Worm (Caenorhabditis elegans): ENCODE measurements around the gene F23B12.7.

F23B12.7 gene

DNA sequence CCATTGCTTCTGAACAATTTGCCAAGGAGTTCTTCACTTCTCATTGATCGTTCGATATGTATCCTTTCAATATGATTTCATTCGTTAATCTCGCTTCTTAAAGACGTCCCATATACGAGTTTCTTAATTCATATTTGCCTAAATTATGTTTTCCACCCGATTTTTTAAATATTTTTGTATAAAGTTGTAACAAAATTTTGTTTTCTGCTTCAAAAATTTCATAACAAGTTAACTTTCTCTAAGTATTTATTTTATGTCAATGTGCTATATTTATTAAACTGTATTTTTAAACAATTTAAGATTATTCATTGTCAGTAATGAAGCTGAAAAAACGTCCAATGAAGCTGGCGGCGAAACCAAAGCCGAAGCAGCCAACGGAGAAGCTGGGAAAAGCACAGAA is at the start of gene F23B12.7:
TSS of gene F23B12.7 (plus strand) at position 301 of the 400 bp plus-strand sequence.
- TF ChIP-seq R02D3.7 (tag; optimal IDR thresholded peaks at IDR 0.05) (no peak), daf-16 (GFP tag; optimal IDR thresholded peaks at IDR 0.05) (no peak), daf-16 (tag; optimal IDR thresholded peaks at IDR 0.05) (no peak), ama-1 (optimal IDR thresholded peaks at IDR 0.05) (peak; percentile 12)

DNA sequence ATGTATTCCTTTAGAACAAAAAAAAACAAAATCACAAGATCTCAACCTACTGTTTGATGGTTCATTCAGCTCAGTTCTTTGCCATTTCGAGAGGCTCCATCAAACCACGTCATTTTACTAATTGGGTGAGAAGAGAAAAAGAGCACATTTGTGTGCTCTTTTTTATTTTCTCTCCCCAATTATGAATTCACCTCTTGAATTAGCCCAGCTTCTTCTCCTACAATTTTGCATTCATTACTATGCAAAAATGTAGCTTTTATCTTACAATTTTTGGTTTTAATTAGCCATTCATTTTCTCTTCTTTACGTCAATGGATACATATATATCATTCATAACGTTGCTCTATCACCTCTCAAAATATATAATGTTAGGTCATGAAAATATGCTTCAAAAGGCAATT is 43.9 kb upstream of the F23B12.7 start:
- TF ChIP-seq zfp-2 (tag; optimal IDR thresholded peaks at IDR 0.05) (no peak), F44E2.7 (GFP tag; IDR thresholded peaks at IDR 0.05) (no peak), hlh-30 (tag; optimal IDR thresholded peaks at IDR 0.05; ENCODE audit: insufficient read depth) (no peak), mdl-1 (tag; optimal IDR thresholded peaks at IDR 0.05) (no peak), mdt-29 (GFP tag; IDR thresholded peaks at IDR 0.05) (no peak), F26F4.8 (GFP tag; conservative IDR thresholded peaks at IDR 0.05) (no peak), hlh-11 (tag; optimal IDR thresholded peaks at IDR 0.05) (no peak), unc-62 (GFP tag; optimal IDR thresholded peaks at IDR 0.05 in 1 of 2) (no peak), unc-62 (tag; optimal IDR thresholded peaks at IDR 0.05) (no peak), Y5F2A.4 (GFP tag; optimal IDR thresholded peaks at IDR 0.05) (no peak), nhr-28 (tag; optimal IDR thresholded peaks at IDR 0.05) (no peak), lir-3 (tag; optimal IDR thresholded peaks at IDR 0.05) (no peak)

DNA sequence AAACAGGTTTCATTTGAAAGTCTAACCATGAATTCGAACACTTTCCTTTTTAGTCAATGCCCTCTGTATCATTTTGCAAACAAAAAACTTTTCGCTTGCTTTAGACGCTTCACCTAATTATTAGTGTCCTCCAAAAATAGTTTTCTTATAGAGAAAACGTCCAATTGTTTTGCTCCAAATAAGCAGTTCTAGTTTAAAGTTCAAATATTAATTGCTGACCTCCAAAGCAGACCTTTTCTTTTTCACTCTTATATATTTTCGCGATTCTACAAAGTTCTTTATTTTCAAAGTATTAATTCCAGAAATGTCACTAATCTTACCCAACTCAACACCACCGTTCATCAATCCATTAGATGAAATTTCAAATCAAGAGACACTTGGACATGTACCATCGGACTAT is 40.7 kb upstream of the F23B12.7 start, which contains the start of gene gnrr-2:
TSS of gene gnrr-2 (plus strand) at position 301 of the 400 bp plus-strand sequence.
- TF ChIP-seq Y105C5A.15 (GFP tag; IDR thresholded peaks at IDR 0.05) (no peak), nhr-48 (tag; optimal IDR thresholded peaks at IDR 0.05) (no peak), D1046.2 (GFP tag; IDR thresholded peaks at IDR 0.05) (no peak), dpl-1 (GFP tag; optimal IDR thresholded peaks at IDR 0.05) (no peak), T26A8.4 (GFP tag; IDR thresholded peaks at IDR 0.05) (no peak), nhr-77 (tag; optimal IDR thresholded peaks at IDR 0.05) (no peak), ZK337.2 (GFP tag; IDR thresholded peaks at IDR 0.05) (no peak)

- no peak for TF ChIP-seq egl-43 (GFP tag; IDR thresholded peaks at IDR 0.05)
- peak; percentile 39 for TF ChIP-seq zip-2 (tag; optimal IDR thresholded peaks at IDR 0.05)
- peak; percentile 21 for TF ChIP-seq ztf-7 (tag; optimal IDR thresholded peaks at IDR 0.05)
- TF ChIP-seq daf-16 (GFP tag; optimal IDR thresholded peaks at IDR 0.05) = no peak
- peak; percentile 86 for TF ChIP-seq daf-16 (tag; optimal IDR thresholded peaks at IDR 0.05)
These were observed 39.6 kb upstream of the F23B12.7 start for ce11 chrV:14409905-14410304.

- TF ChIP-seq mxl-3 (GFP tag; optimal IDR thresholded peaks at IDR 0.05) = no peak
- no peak for TF ChIP-seq ceh-28 (tag; optimal IDR thresholded peaks at IDR 0.05)
- no peak for TF ChIP-seq pqm-1 (tag; optimal IDR thresholded peaks at IDR 0.05)
- no peak for TF ChIP-seq saeg-2 (GFP tag; IDR thresholded peaks at IDR 0.05)
- no peak for TF ChIP-seq set-16 (GFP tag; IDR thresholded peaks at IDR 0.05)
- no peak for TF ChIP-seq dmd-8 (GFP tag; IDR thresholded peaks at IDR 0.05)
- peak; percentile 45 for TF ChIP-seq ama-1 (optimal IDR thresholded peaks at IDR 0.05)
- TF ChIP-seq tag-97 (GFP tag; IDR thresholded peaks at IDR 0.05) = no peak
- TF ChIP-seq nhr-25 (tag; optimal IDR thresholded peaks at IDR 0.05; ENCODE audit: borderline replicate concordance, insufficient read depth) = no peak
- no peak for TF ChIP-seq madf-9 (GFP tag; conservative IDR thresholded peaks at IDR 0.05)
- 0 out of 2 replicates have a peak, but pooled peaks have one; percentile 40 for TF ChIP-seq arid-1 (GFP tag; conservative IDR thresholded peaks at IDR 0.05)
- no peak for TF ChIP-seq ces-1 (GFP tag; optimal IDR thresholded peaks at IDR 0.05)
- peak; percentile 35; the same call in 1 of the 2 replicates for TF ChIP-seq lin-38 (GFP tag; IDR thresholded peaks at IDR 0.05)
- no peak for TF ChIP-seq nhr-41 (GFP tag; IDR thresholded peaks at IDR 0.05)
- peak; percentile 35 for TF ChIP-seq mes-2 (tag; optimal IDR thresholded peaks at IDR 0.05; ENCODE audit: poor library complexity, severe bottlenecking)
- TF ChIP-seq ceh-44 (GFP tag; IDR thresholded peaks at IDR 0.05) = no peak
- TF ChIP-seq snpc-1.2 (GFP tag; IDR thresholded peaks at IDR 0.05) = no peak
- TF ChIP-seq D1046.2 (GFP tag; IDR thresholded peaks at IDR 0.05) = no peak
- no peak for TF ChIP-seq rbr-2 (tag; optimal IDR thresholded peaks at IDR 0.05)
- TF ChIP-seq mep-1 (tag; optimal IDR thresholded peaks at IDR 0.05) = no peak
- no peak for TF ChIP-seq lir-3 (tag; optimal IDR thresholded peaks at IDR 0.05)
- no peak for TF ChIP-seq spr-3 (GFP tag; optimal IDR thresholded peaks at IDR 0.05)
- TF ChIP-seq F49E8.2 (tag; optimal IDR thresholded peaks at IDR 0.05; ENCODE audit: borderline replicate concordance) = no peak
- TF ChIP-seq nhr-28 (tag; optimal IDR thresholded peaks at IDR 0.05) = no peak
These were observed 37.5 kb upstream of the F23B12.7 start for ce11 chrV:14411989-14412388.

Data from whole organism, L4 larva.